Worm (Caenorhabditis elegans) whole organism, L2 larva: ENCODE measurements around the gene sams-1.

Experiments used
- aly-2 ChIP-seq: fragments of 150-350 bp; optimal IDR thresholded peaks from 2 replicates; lab custom pipeline; 2014; ENCODE audit warnings: missing biosample characterization, missing genetic modification characterization
- ama-1 ChIP-seq: fragments of 150-350 bp; optimal IDR thresholded peaks from 2 replicates; lab custom pipeline; 2018; ENCODE audit warnings: inconsistent platforms
- unc-39 ChIP-seq: fragments of 150-350 bp; optimal IDR thresholded peaks from 2 replicates; lab custom pipeline; 2014; ENCODE audit warnings: missing biosample characterization, missing genetic modification characterization
- ztf-11 ChIP-seq: sonication (generic microtip); optimal IDR thresholded peaks from 2 replicates; lab custom pipeline; 2017; ENCODE audit warnings: missing biosample characterization, missing genetic modification characterization

DNA sequence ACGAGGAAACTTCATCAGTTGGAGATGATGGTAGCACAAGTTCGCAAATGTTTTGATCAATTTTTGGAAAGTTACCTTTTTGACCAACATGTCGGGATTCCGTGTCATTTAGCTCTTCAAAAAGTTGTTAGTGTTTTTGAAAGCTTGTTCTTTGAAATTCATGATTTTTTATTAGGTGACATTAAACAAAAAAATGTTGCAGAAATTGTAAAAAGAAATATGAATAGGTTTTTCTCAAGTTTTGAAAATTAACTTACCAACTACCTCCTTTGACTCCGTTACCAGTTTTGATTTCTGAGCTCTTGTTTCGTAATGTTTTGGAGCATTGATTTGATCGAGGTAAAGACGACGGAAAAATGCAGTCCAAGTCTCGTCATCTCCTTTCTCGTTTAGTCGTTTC, 13.6 kb upstream of the sams-1 start:
- TF ChIP-seq ztf-11 = no peak
- no peak for TF ChIP-seq unc-39 (tag; lab: Kevin White, UChicago)
- no peak for TF ChIP-seq ama-1 (lab: Kevin White, UChicago)
- no peak for TF ChIP-seq aly-2 (tag; lab: Kevin White, UChicago)
